Worm (Caenorhabditis elegans): Measurements from ENCODE around the gene C05D11.8.

C05D11.8 gene

DNA sequence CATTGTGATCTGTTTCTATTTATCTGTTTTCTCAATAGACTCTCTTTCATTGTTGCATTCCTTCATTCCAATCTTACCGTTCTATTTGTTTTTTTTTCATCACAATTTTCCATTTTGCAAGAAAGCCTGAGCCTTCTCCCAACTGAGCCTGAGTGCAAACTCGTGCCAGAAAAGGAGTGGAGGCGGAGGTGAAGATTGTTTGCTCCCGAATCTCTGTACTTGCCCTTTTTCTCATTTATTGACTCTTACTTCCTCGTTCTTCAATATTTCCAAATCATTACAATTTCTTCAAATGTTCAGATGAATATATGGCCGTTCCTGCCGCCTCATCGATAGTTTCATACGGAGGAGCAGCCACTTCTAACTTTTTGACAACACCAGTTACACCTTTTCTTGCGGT, 20.3 kb downstream of the C05D11.8 start, which contains the start of gene let-756:
let-756 (plus strand) TSS at position 301 of the 400 bp plus-strand sequence.
- TF ChIP-seq unc-62 (GFP tag; optimal IDR thresholded peaks at IDR 0.05): no peak

DNA sequence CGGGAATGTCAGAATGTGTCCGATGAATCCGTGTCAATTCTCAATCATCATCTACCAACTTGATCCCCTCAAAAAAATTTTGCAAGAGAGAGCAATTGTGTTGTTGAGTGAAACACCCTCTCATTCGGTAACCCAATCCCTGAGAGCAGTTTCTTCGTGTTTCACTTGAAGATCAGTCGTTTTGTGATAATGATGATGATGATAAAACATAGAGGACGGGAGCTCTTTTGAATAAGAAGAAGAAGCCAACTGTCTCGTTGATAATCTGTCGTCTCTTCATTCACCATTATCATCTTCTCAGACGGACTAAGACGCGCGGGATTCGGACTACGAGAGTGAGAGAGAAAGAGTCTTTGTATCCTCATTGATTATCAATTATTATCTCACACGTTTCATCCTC, 22.0 kb downstream of the C05D11.8 start:
- no peak for TF ChIP-seq unc-62 (GFP tag; optimal IDR thresholded peaks at IDR 0.05)

- no peak for TF ChIP-seq unc-62 (GFP tag; optimal IDR thresholded peaks at IDR 0.05)
These were observed 24.3 kb downstream of the C05D11.8 start for ce11 chrIII:6402810-6403209.

- no peak for TF ChIP-seq unc-62 (GFP tag; optimal IDR thresholded peaks at IDR 0.05)
These were observed 24.8 kb downstream of the C05D11.8 start for ce11 chrIII:6402346-6402745.

- no peak for TF ChIP-seq unc-62 (GFP tag; optimal IDR thresholded peaks at IDR 0.05)
These were observed 27.7 kb downstream of the C05D11.8 start for ce11 chrIII:6399424-6399823.

DNA sequence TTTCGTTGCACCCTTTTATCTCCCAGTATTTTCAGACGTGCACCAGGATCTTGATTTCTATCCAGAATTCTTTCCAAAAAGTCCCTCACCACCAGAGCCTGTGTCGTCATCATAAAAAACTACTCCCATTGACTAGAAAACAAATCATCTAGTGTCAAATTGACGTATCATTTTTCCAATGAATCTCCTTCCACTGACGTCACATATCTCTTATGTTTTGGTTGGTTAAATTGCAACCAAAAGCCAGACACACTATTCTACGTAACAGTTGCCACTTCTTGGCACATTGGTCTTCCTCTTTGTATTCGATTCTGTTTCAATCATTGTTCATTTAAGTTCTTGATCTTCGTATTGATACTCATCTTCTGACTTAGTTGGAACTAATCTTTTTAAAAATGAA, 29.0 kb downstream of the C05D11.8 start:
- TF ChIP-seq unc-62 (GFP tag; optimal IDR thresholded peaks at IDR 0.05): no peak

ce11 chrIII:6396381-6396780, 30.7 kb downstream of the C05D11.8 start:
- TF ChIP-seq unc-62 (GFP tag; optimal IDR thresholded peaks at IDR 0.05): no peak

ce11 chrIII:6395706-6396232, 31.3 kb downstream of the C05D11.8 start, which contains the start of gene oatr-1:
Gene oatr-1 (minus strand): TSS chrIII:6396182.
- TF ChIP-seq unc-62 (GFP tag; optimal IDR thresholded peaks at IDR 0.05): no peak

- no peak for TF ChIP-seq unc-62 (GFP tag; optimal IDR thresholded peaks at IDR 0.05)
These were observed 36.5 kb downstream of the C05D11.8 start, which contains the start of gene smrc-1 for ce11 chrIII:6390644-6391043. Gene smrc-1 (plus strand): TSS chrIII:6390944.

- no peak for TF ChIP-seq unc-62 (GFP tag; optimal IDR thresholded peaks at IDR 0.05)
These were observed 37.6 kb downstream of the C05D11.8 start, which contains the start of gene C16A3.2 for ce11 chrIII:6389533-6389932. Gene C16A3.2 (plus strand): TSS chrIII:6389833.

DNA sequence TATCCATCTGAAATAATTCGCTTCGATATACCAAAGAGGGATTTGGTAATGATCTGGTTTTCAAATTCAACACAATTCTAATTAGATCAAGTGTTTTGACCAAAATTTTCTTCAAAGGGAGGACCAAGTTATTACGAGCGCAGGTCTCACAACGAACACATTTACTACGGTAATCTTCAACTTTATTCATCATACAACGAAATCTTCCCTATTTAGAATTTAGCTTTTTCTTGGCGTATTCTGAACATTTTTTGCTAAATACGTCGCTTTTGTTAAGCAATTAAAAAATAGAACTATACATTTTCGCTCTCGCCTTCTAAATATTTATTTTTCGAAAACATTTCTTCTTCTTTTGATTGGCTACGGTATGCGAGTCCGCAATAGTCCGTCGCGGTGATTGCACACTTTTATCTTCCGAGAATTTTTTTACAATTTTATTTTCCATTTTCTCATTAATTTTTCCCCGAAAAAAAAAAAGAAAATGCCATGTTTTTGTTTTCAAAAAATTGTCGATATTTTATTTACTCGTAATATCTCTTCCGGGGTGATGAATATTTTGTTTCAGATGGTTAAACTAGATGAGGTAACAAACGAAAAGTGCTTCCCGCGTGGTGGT, 44.0 kb downstream of the C05D11.8 start, which contains the start of gene let-716:
let-716 (plus strand) TSS at position 566 of the 616 bp plus-strand sequence.
- TF ChIP-seq unc-62 (GFP tag; optimal IDR thresholded peaks at IDR 0.05): no peak

DNA sequence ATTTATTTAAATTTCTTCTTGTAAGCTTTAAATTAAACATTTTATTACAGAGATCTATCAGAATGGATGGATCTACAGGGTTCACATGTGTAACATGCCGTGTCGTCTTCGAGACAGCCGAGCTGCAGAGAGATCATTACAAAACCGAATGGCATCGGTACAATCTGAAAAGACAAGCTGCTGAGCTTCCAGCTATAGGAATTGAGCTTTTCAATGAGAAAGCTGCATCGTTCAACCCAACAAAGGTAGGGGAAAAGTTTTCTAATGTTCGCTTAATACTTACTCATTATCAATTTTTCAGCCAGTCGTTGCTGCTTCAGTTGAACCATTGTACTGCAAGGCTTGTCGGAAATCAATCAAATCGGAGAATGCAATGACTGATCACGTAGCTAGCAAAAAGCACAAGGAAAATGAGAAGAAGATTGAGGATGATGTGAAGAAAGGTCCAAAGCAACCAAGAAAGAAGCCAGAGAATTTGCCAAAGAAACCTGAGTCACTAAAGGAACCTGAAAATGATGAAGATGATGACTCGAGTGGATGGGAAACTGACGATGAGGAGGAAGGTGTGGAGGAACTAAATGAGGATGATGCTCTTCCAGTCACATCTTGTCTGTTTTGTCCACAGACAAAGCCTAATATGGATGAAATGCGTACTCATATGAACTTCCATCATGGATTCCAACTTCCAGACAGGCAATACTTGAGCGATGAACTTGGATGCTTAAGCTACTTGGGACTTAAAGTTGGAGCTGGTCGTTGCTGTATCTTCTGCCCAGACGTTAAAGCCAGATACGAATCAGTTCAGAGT, 45.3 kb downstream of the C05D11.8 start, which contains the start of gene znf-622:
znf-622 (plus strand) TSS at position 51 of the 808 bp plus-strand sequence.
- TF ChIP-seq unc-62 (GFP tag; optimal IDR thresholded peaks at IDR 0.05): no peak

DNA sequence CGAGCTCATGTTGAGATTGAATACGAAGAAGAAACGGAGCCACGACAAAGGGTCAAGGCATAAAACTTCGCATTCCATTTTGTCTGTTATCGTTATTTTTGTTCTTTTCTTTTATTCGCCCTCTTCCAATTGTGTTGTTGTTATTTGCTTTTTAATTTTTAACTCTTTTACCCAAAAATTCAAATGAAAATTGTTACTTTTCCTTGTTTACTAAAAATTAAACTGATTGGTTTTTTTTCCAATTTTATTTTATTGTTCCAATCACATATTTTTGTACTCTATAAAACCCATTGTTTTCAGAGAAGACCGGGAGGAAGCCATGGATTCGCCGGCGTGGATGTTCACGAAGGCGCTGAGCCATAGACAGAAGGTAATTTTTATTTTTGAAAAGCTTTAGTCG, 46.6 kb downstream of the C05D11.8 start, which contains the start of gene C16A3.5:
C16A3.5 (plus strand) TSS at position 301 of the 400 bp plus-strand sequence.
- TF ChIP-seq unc-62 (GFP tag; optimal IDR thresholded peaks at IDR 0.05): no peak

DNA sequence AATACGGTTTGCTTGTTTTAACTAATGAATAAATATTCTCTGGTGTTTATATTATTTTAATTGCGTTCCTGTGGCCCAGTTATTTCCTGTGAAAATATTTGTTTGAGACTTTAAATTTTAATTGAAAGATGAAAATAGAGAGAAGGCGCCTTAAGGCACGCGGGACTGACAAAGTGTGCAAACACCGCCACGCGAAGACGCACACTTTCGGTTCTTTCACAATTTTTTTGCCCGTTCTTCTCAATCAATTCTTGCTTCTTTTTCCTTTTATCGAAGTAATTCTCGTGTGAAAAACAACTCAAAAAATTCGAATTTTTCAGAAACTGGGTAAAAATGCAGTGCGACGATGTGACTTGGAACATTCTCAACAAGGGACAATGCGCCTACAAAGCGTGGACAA, 48.0 kb downstream of the C05D11.8 start, which contains the start of gene C16A3.6:
C16A3.6 (plus strand) TSS at position 84 of the 400 bp plus-strand sequence.
- no peak for TF ChIP-seq unc-62 (GFP tag; optimal IDR thresholded peaks at IDR 0.05)

DNA sequence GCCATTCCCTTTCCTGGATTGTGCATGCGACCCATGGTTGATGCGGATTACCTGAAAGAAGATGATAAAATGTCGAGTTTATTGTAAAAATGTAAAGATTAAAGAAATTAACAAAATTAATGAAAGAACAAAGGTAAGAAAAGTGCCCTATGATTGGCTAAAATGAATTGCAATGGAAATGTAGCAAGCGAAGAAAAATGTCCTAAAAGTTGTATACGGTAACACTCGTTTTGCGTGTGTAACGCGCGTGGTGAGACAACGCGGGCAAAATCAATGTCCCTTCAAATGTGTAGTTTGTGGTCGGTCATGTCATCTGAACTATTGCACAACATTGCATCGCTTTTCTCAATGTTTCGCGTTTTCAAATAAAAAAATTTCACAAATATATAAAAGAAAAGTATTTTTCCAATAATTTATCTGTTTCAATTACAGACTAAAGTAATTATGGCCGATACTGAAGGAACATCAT, 52.1 kb downstream of the C05D11.8 start, which contains the start of the genes rps-13 and nfx-1:
rps-13 (minus strand) TSS at position 51 of the 469 bp plus-strand sequence.
nfx-1 (plus strand) TSS at position 433 of the 469 bp plus-strand sequence.
- no peak for TF ChIP-seq unc-62 (GFP tag; optimal IDR thresholded peaks at IDR 0.05)

Measured in whole organism, dauer.